Worm (Caenorhabditis elegans) whole organism, L1 larva: ENCODE data around the gene R10D12.10.

ENCODE experiments used
- C04F5.9 ChIP-seq: sonication (generic microtip); optimal IDR thresholded peaks from 2 replicates; lab custom pipeline; 2016; ENCODE audit warnings: missing genetic modification characterization, missing compliant biosample characterization
- C16A3.4 ChIP-seq: fragments of 150-350 bp; optimal IDR thresholded peaks from 2 replicates; lab custom pipeline; 2014; ENCODE audit warnings: missing biosample characterization, missing genetic modification characterization
- C34B4.2 ChIP-seq: sonication (generic microtip); optimal IDR thresholded peaks from 2 replicates; lab custom pipeline; 2017; ENCODE audit warnings: mild to moderate bottlenecking, missing genetic modification characterization, missing compliant biosample characterization
- F16B12.6 ChIP-seq: fragments of 150-350 bp; optimal IDR thresholded peaks from 2 replicates; lab custom pipeline; 2014; ENCODE audit warnings: missing biosample characterization, missing genetic modification characterization
- Y116A8C.19 ChIP-seq: sonication (generic microtip); optimal IDR thresholded peaks from 2 replicates; lab custom pipeline; 2016; ENCODE audit warnings: missing compliant biosample characterization, missing genetic modification characterization, borderline replicate concordance
- aha-1 ChIP-seq: fragments of 150-350 bp; optimal IDR thresholded peaks from 2 replicates; lab custom pipeline; 2014; ENCODE audit warnings: missing biosample characterization, missing genetic modification characterization
- alr-1 ChIP-seq: fragments of 200-800 bp; sonication (Bioruptor generic); optimal IDR thresholded peaks from 2 replicates; lab custom pipeline; 2018; ENCODE audit warnings: borderline replicate concordance, mild to moderate bottlenecking, missing genetic modification characterization, missing compliant biosample characterization
- ama-1 ChIP-seq: fragments of 150-350 bp; optimal IDR thresholded peaks from 2 replicates; lab custom pipeline; 2014
- blmp-1 ChIP-seq: fragments of 150-350 bp; optimal IDR thresholded peaks from 2 replicates; lab custom pipeline; 2014; ENCODE audit warnings: missing biosample characterization, missing genetic modification characterization
- ceh-88 ChIP-seq: fragments of 200-800 bp; sonication (Bioruptor generic); IDR thresholded peaks from 2 replicates; pipeline ENCODE4 v1.3.6; 2022; ENCODE audit warnings: missing genetic modification characterization, missing compliant biosample characterization
- dpl-1 ChIP-seq, 3 experiments: fragments of 150-350 bp in 2 of 3; sonication (generic microtip) in 1 of 3; optimal IDR thresholded peaks; 2 replicates each; lab custom pipeline; 2014 to 2017; ENCODE audit warnings: missing biosample characterization in 3 of 3, missing genetic modification characterization in 3 of 3, missing genetic modification reagents in 3 of 3
- dsc-1 ChIP-seq: sonication (generic microtip); optimal IDR thresholded peaks from 2 replicates; lab custom pipeline; 2016; ENCODE audit warnings: mild to moderate bottlenecking, missing genetic modification characterization, missing compliant biosample characterization
- efl-3 ChIP-seq: fragments of 200-800 bp; sonication (Bioruptor generic); optimal IDR thresholded peaks from 2 replicates; lab custom pipeline; 2018; ENCODE audit warnings: mild to moderate bottlenecking, missing genetic modification characterization, missing compliant biosample characterization
- egl-13 ChIP-seq: sonication (generic microtip); optimal IDR thresholded peaks from 2 replicates; lab custom pipeline; 2016; ENCODE audit warnings: missing genotype, missing genetic modification reagents, missing genetic modification characterization, missing compliant biosample characterization
- elt-2 ChIP-seq: sonication (generic microtip); optimal IDR thresholded peaks from 2 replicates; lab custom pipeline; 2016; ENCODE audit warnings: missing genetic modification characterization, mild to moderate bottlenecking, inconsistent platforms, missing compliant biosample characterization, missing genetic modification reagents
- elt-3 ChIP-seq, 6 experiments: fragments of 150-350 bp in 1 of 6; sonication (generic microtip); optimal IDR thresholded peaks; 2 replicates each; lab custom pipeline; 2017 to 2018; ENCODE audit warnings: missing biosample characterization in 6 of 6, missing genetic modification characterization in 6 of 6, inconsistent platforms in 1 of 6
- ets-5 ChIP-seq: fragments of 200-800 bp; sonication (Bioruptor generic); IDR thresholded peaks from 2 replicates; pipeline ENCODE4 v1.3.6; 2022; ENCODE audit warnings: missing genetic modification characterization, missing compliant biosample characterization
- hlh-4 ChIP-seq: sonication (generic microtip); optimal IDR thresholded peaks from 2 replicates; lab custom pipeline; 2016; ENCODE audit warnings: mild to moderate bottlenecking, missing genetic modification characterization, missing compliant biosample characterization
- hpl-2 ChIP-seq: fragments of 150-350 bp; optimal IDR thresholded peaks from 2 replicates; lab custom pipeline; 2014; ENCODE audit warnings: missing biosample characterization, missing genetic modification reagents, missing genetic modification characterization
- irx-1 ChIP-seq: sonication (generic microtip); optimal IDR thresholded peaks from 2 replicates; lab custom pipeline; 2016; ENCODE audit warnings: missing genetic modification characterization, missing compliant biosample characterization
- jun-1 ChIP-seq: fragments of 150-350 bp; optimal IDR thresholded peaks from 2 replicates; lab custom pipeline; 2014; ENCODE audit warnings: missing biosample characterization, missing genetic modification reagents, missing genetic modification characterization
- lin-15B ChIP-seq: fragments of 150-350 bp; sonication (generic microtip); optimal IDR thresholded peaks from 3 replicates; lab custom pipeline; 2014; ENCODE audit warnings: missing biosample characterization, missing genetic modification characterization
- lin-39 ChIP-seq: fragments of 150-350 bp; optimal IDR thresholded peaks from 2 replicates; lab custom pipeline; 2014; ENCODE audit warnings: missing biosample characterization, missing genetic modification reagents, missing genetic modification characterization
- lir-3 ChIP-seq: sonication (generic microtip); optimal IDR thresholded peaks from 2 replicates; lab custom pipeline; 2016; ENCODE audit warnings: mild to moderate bottlenecking, missing genetic modification characterization, moderate library complexity, missing compliant biosample characterization; ENCODE audit not compliant: poor library complexity
- lsy-2 ChIP-seq, 2 experiments: fragments of 150-350 bp; optimal IDR thresholded peaks; 2 replicates each; lab custom pipeline; 2014; ENCODE audit warnings: missing biosample characterization in 2 of 2, missing genetic modification characterization in 2 of 2
- mab-9 ChIP-seq: fragments of 200-800 bp; sonication (Bioruptor generic); IDR thresholded peaks from 2 replicates; pipeline ENCODE4 v1.3.6; 2022; ENCODE audit warnings: missing genetic modification reagents, missing genetic modification characterization, missing compliant biosample characterization
- mdl-1 ChIP-seq, 2 experiments: fragments of 150-350 bp; optimal IDR thresholded peaks; 2 replicates each; lab custom pipeline; 2014 to 2017; ENCODE audit warnings: missing biosample characterization in 2 of 2, missing genetic modification characterization in 2 of 2, inconsistent platforms in 1 of 2
- mep-1 ChIP-seq: fragments of 150-350 bp; optimal IDR thresholded peaks from 2 replicates; lab custom pipeline; 2014; ENCODE audit warnings: missing biosample characterization, missing genetic modification characterization
- nhr-11 ChIP-seq: fragments of 150-350 bp; optimal IDR thresholded peaks from 2 replicates; lab custom pipeline; 2014; ENCODE audit warnings: missing biosample characterization, missing genetic modification characterization
- nhr-12 ChIP-seq: sonication (generic microtip); optimal IDR thresholded peaks from 2 replicates; lab custom pipeline; 2017; ENCODE audit warnings: missing biosample characterization, missing genetic modification characterization
- nhr-20 ChIP-seq: sonication (generic microtip); optimal IDR thresholded peaks from 2 replicates; lab custom pipeline; 2016; ENCODE audit warnings: mild to moderate bottlenecking, missing genetic modification characterization, missing compliant biosample characterization
- nhr-237 ChIP-seq: fragments of 150-350 bp; optimal IDR thresholded peaks from 2 replicates; lab custom pipeline; 2014; ENCODE audit warnings: missing biosample characterization, missing genetic modification characterization
- nhr-28 ChIP-seq: fragments of 150-350 bp; optimal IDR thresholded peaks from 2 replicates; lab custom pipeline; 2014; ENCODE audit warnings: missing biosample characterization, missing genetic modification characterization
- nhr-47 ChIP-seq: sonication (generic microtip); optimal IDR thresholded peaks from 2 replicates; lab custom pipeline; 2016; ENCODE audit warnings: mild to moderate bottlenecking, missing genetic modification characterization, moderate library complexity, missing compliant biosample characterization
- nhr-77 ChIP-seq: fragments of 150-350 bp; optimal IDR thresholded peaks from 2 replicates; lab custom pipeline; 2014; ENCODE audit warnings: missing biosample characterization, missing genetic modification characterization
- nhr-90 ChIP-seq: sonication (generic microtip); optimal IDR thresholded peaks from 2 replicates; lab custom pipeline; 2016; ENCODE audit warnings: mild to moderate bottlenecking, missing genetic modification characterization, missing compliant biosample characterization; ENCODE audit not compliant: poor library complexity
- pag-3 ChIP-seq: sonication (generic microtip); optimal IDR thresholded peaks from 2 replicates; lab custom pipeline; 2017; ENCODE audit warnings: missing genetic modification characterization, mild to moderate bottlenecking, missing compliant biosample characterization, antibody characterized with exemption, borderline replicate concordance; ENCODE audit not compliant: insufficient read depth
- pax-3 ChIP-seq: fragments of 200-800 bp; sonication (Bioruptor generic); optimal IDR thresholded peaks from 2 replicates; lab custom pipeline; 2018; ENCODE audit warnings: mild to moderate bottlenecking, missing genetic modification characterization, moderate library complexity, missing compliant biosample characterization
- pqm-1 ChIP-seq: sonication (generic microtip); optimal IDR thresholded peaks from 3 replicates; lab custom pipeline; 2017; ENCODE audit warnings: missing biosample characterization, missing genetic modification characterization
- snpc-4 ChIP-seq: fragments of 150-350 bp; optimal IDR thresholded peaks from 2 replicates; lab custom pipeline; 2014; ENCODE audit warnings: missing biosample characterization, missing genetic modification characterization
- snu-23 ChIP-seq: sonication (generic microtip); optimal IDR thresholded peaks from 2 replicates; lab custom pipeline; 2016; ENCODE audit warnings: missing genetic modification characterization, missing compliant biosample characterization
- sup-37 ChIP-seq: fragments of 200-800 bp; sonication (Bioruptor generic); optimal IDR thresholded peaks from 2 replicates; lab custom pipeline; 2018; ENCODE audit warnings: mild to moderate bottlenecking, missing genetic modification characterization, missing compliant biosample characterization
- swsn-7 ChIP-seq: sonication (generic microtip); optimal IDR thresholded peaks from 2 replicates; lab custom pipeline; 2016; ENCODE audit warnings: missing genetic modification characterization, missing compliant biosample characterization
- tbx-2 ChIP-seq: sonication (generic microtip); optimal IDR thresholded peaks from 2 replicates; lab custom pipeline; 2016; ENCODE audit warnings: missing genetic modification characterization, missing compliant biosample characterization
- unc-130 ChIP-seq: fragments of 150-350 bp; optimal IDR thresholded peaks from 2 replicates; lab custom pipeline; 2017; ENCODE audit warnings: missing biosample characterization, missing genetic modification characterization, inconsistent platforms
- unc-30 ChIP-seq: sonication (generic microtip); optimal IDR thresholded peaks from 2 replicates; lab custom pipeline; 2017; ENCODE audit warnings: missing biosample characterization, missing genetic modification characterization
- unc-62 ChIP-seq: fragments of 150-350 bp; optimal IDR thresholded peaks from 2 replicates; lab custom pipeline; 2014; ENCODE audit warnings: missing biosample characterization, missing genetic modification reagents, missing genetic modification characterization
- unc-98 ChIP-seq: fragments of 200-800 bp; sonication (Bioruptor generic); IDR thresholded peaks from 2 replicates; pipeline ENCODE4 v1.3.6; 2022; ENCODE audit warnings: missing genetic modification characterization, missing compliant biosample characterization
- ztf-11 ChIP-seq, 2 experiments: sonication (generic microtip); optimal IDR thresholded peaks; 2 replicates each; lab custom pipeline; 2016 to 2017; ENCODE audit warnings: missing genetic modification characterization in 2 of 2, missing biosample characterization in 1 of 2, missing compliant biosample characterization in 1 of 2
- ztf-4 ChIP-seq: fragments of 150-350 bp; optimal IDR thresholded peaks from 2 replicates; lab custom pipeline; 2014; ENCODE audit warnings: missing biosample characterization, missing genetic modification characterization

The R10D12.10 gene

ce11 chrV:13958247-13958646 is at the start of gene R10D12.10:
TSS of gene R10D12.10 (minus strand) at chrV:13958347.
- TF ChIP-seq nhr-11: no peak
- TF ChIP-seq pag-3 (tag; lab: Kevin White, UChicago): no peak
- TF ChIP-seq swsn-7 (tag; lab: Kevin White, UChicago): no peak
- no peak for TF ChIP-seq lin-15B
- TF ChIP-seq nhr-77 (tag; lab: Kevin White, UChicago): no peak
- TF ChIP-seq mep-1 (tag; lab: Kevin White, UChicago): no peak
- TF ChIP-seq, all 84 proteins: peak for 0

ce11 chrV:14006819-14007218 is 48.7 kb upstream of the R10D12.10 start:
- no peak for TF ChIP-seq unc-62
- no peak for TF ChIP-seq nhr-12 (tag; lab: Kevin White, UChicago)
- no peak for TF ChIP-seq alr-1
- peak in 1 of 2 experiments; percentile 37 for TF ChIP-seq lsy-2 (tag; optimal IDR thresholded peaks at IDR 0.05; lab: Kevin White, UChicago)
- TF ChIP-seq tbx-2: peak; percentile 12
- TF ChIP-seq ztf-4: no peak
- no peak for TF ChIP-seq lin-39 (tag; lab: Kevin White, UChicago)
- no peak for TF ChIP-seq swsn-7 (tag; lab: Kevin White, UChicago)
- TF ChIP-seq C16A3.4: no peak
- TF ChIP-seq nhr-90: no peak
- no peak for TF ChIP-seq ets-5 (GFP tag; lab: Robert Waterston, UW)
- no peak for TF ChIP-seq C34B4.2 (tag; lab: Kevin White, UChicago)
- TF ChIP-seq unc-98 (GFP tag; lab: Robert Waterston, UW): no peak
- TF ChIP-seq sup-37 (GFP tag; lab: Kevin White, UChicago): no peak
- no peak for TF ChIP-seq dpl-1 (GFP tag; optimal IDR thresholded peaks at IDR 0.05; lab: Kevin White, UChicago)
- no peak for TF ChIP-seq jun-1 (tag; lab: Kevin White, UChicago)
- TF ChIP-seq pag-3 (tag; lab: Kevin White, UChicago): no peak
- TF ChIP-seq aha-1 (tag; lab: Kevin White, UChicago): no peak
- no peak for TF ChIP-seq nhr-11
- no peak for TF ChIP-seq unc-130
- TF ChIP-seq egl-13 (tag; lab: Kevin White, UChicago): no peak
- TF ChIP-seq C04F5.9 (tag; lab: Kevin White, UChicago): no peak
- TF ChIP-seq nhr-47: peak; percentile 27
- no peak for TF ChIP-seq snpc-4 (tag; lab: Kevin White, UChicago)
- TF ChIP-seq dsc-1: no peak
- no peak for TF ChIP-seq mep-1 (tag; lab: Kevin White, UChicago)
- no peak for TF ChIP-seq irx-1
- no peak for TF ChIP-seq mab-9 (GFP tag; lab: Robert Waterston, UW)
- TF ChIP-seq blmp-1: no peak
- TF ChIP-seq snu-23 (GFP tag; lab: Kevin White, UChicago): no peak
- no peak for TF ChIP-seq ama-1 (lab: Kevin White, UChicago)
- no peak for TF ChIP-seq lir-3 (tag; lab: Kevin White, UChicago)
- no peak for TF ChIP-seq nhr-237 (tag; lab: Kevin White, UChicago)
- TF ChIP-seq elt-2 (tag; lab: Kevin White, UChicago): no peak
- TF ChIP-seq hlh-4 (tag; lab: Kevin White, UChicago): no peak
- no peak for TF ChIP-seq mdl-1 (tag; optimal IDR thresholded peaks at IDR 0.05; lab: Kevin White, UChicago)
- TF ChIP-seq nhr-20 (tag; lab: Kevin White, UChicago): no peak
- no peak for TF ChIP-seq lin-15B
- TF ChIP-seq ztf-11 (tag; optimal IDR thresholded peaks at IDR 0.05; lab: Kevin White, UChicago): no peak
- no peak for TF ChIP-seq nhr-28 (tag; lab: Kevin White, UChicago)
- no peak for TF ChIP-seq ceh-88 (GFP tag; lab: Robert Waterston, UW)
- no peak for TF ChIP-seq elt-3 (tag; optimal IDR thresholded peaks at IDR 0.05; lab: Kevin White, UChicago)
- TF ChIP-seq pqm-1 (tag; lab: Kevin White, UChicago): no peak
- no peak for TF ChIP-seq hpl-2 (GFP tag; lab: Kevin White, UChicago)
- no peak for TF ChIP-seq unc-30
- TF ChIP-seq pax-3: peak; percentile 40
- TF ChIP-seq nhr-77 (tag; lab: Kevin White, UChicago): no peak
- TF ChIP-seq Y116A8C.19 (tag; lab: Kevin White, UChicago): no peak
- TF ChIP-seq F16B12.6 (tag; lab: Kevin White, UChicago): no peak
- no peak for TF ChIP-seq efl-3
